Worm (Caenorhabditis elegans) whole organism, mixed stage, embryonic: ENCODE measurements around the gene F54D12.7.

ENCODE experiments used
- M03D4.4 ChIP-seq: sonication (generic microtip); optimal IDR thresholded peaks from 2 replicates; lab custom pipeline; 2017; ENCODE audit warnings: mild to moderate bottlenecking, missing genetic modification characterization, missing compliant biosample characterization
- bed-3 ChIP-seq: fragments of 200-800 bp; sonication (Bioruptor generic); optimal IDR thresholded peaks from 3 replicates; lab custom pipeline; 2018; ENCODE audit warnings: mild to moderate bottlenecking, missing genetic modification characterization, moderate library complexity, missing compliant biosample characterization
- ceh-39 ChIP-seq: fragments of 150-350 bp; optimal IDR thresholded peaks from 2 replicates; lab custom pipeline; 2014; ENCODE audit warnings: missing biosample characterization, missing genetic modification characterization
- ces-1 ChIP-seq: fragments of 150-350 bp; optimal IDR thresholded peaks from 2 replicates; lab custom pipeline; 2014; ENCODE audit warnings: missing biosample characterization, missing genetic modification reagents, missing genetic modification characterization
- cnd-1 ChIP-seq: fragments of 200-800 bp; sonication (Bioruptor generic); optimal IDR thresholded peaks from 2 replicates; lab custom pipeline; 2018; ENCODE audit warnings: mild to moderate bottlenecking, missing genetic modification characterization, missing compliant biosample characterization
- drap-1 ChIP-seq: fragments of 200-800 bp; sonication (Bioruptor generic); optimal IDR thresholded peaks from 3 replicates; lab custom pipeline; 2018; ENCODE audit warnings: mild to moderate bottlenecking, missing genetic modification characterization, missing compliant biosample characterization
- elt-1 ChIP-seq: sonication (generic microtip); optimal IDR thresholded peaks from 2 replicates; lab custom pipeline; 2017; ENCODE audit warnings: missing genetic modification characterization, mild to moderate bottlenecking, missing compliant biosample characterization, antibody characterized with exemption, moderate library complexity, borderline replicate concordance; ENCODE audit not compliant: insufficient read depth
- flh-1 ChIP-seq: fragments of 200-800 bp; sonication (Bioruptor generic); optimal IDR thresholded peaks from 2 replicates; lab custom pipeline; 2018; ENCODE audit warnings: mild to moderate bottlenecking, missing genetic modification characterization, moderate library complexity, missing compliant biosample characterization
- ham-2 ChIP-seq: fragments of 200-800 bp; sonication (Bioruptor generic); optimal IDR thresholded peaks from 2 replicates; lab custom pipeline; 2018; ENCODE audit warnings: mild to moderate bottlenecking, missing genetic modification characterization, missing compliant biosample characterization
- hlh-1 ChIP-seq: fragments of 150-350 bp; optimal IDR thresholded peaks from 2 replicates; lab custom pipeline; 2014; ENCODE audit warnings: missing biosample characterization, missing genetic modification reagents, missing genetic modification characterization
- lin-13 ChIP-seq: fragments of 150-350 bp; optimal IDR thresholded peaks from 2 replicates; lab custom pipeline; 2014; ENCODE audit warnings: missing biosample characterization, missing genetic modification characterization
- lin-32 ChIP-seq: fragments of 200-800 bp; sonication (Bioruptor generic); optimal IDR thresholded peaks from 2 replicates; lab custom pipeline; 2018; ENCODE audit warnings: mild to moderate bottlenecking, missing genetic modification characterization, missing compliant biosample characterization
- lsy-2 ChIP-seq: fragments of 150-350 bp; optimal IDR thresholded peaks from 2 replicates; lab custom pipeline; 2014; ENCODE audit warnings: missing biosample characterization, missing genetic modification characterization
- mab-5 ChIP-seq: fragments of 150-350 bp; optimal IDR thresholded peaks from 2 replicates; lab custom pipeline; 2014; ENCODE audit warnings: missing biosample characterization, missing genetic modification characterization
- mep-1 ChIP-seq: fragments of 150-350 bp; optimal IDR thresholded peaks from 2 replicates; lab custom pipeline; 2017; ENCODE audit warnings: missing biosample characterization, missing genetic modification reagents, missing genetic modification characterization, inconsistent platforms
- mls-2 ChIP-seq: sonication (generic microtip); optimal IDR thresholded peaks from 2 replicates; lab custom pipeline; 2016; ENCODE audit warnings: mild to moderate bottlenecking, missing genetic modification characterization, moderate library complexity, missing compliant biosample characterization
- nhr-12 ChIP-seq: fragments of 150-350 bp; optimal IDR thresholded peaks from 2 replicates; lab custom pipeline; 2014; ENCODE audit warnings: missing biosample characterization, missing genetic modification characterization
- nhr-2 ChIP-seq: fragments of 150-350 bp; optimal IDR thresholded peaks from 2 replicates; lab custom pipeline; 2014; ENCODE audit warnings: missing biosample characterization, missing genetic modification characterization
- nhr-237 ChIP-seq: fragments of 150-350 bp; optimal IDR thresholded peaks from 2 replicates; lab custom pipeline; 2014; ENCODE audit warnings: missing biosample characterization, missing genetic modification characterization
- nhr-28 ChIP-seq: fragments of 150-350 bp; optimal IDR thresholded peaks from 2 replicates; lab custom pipeline; 2014; ENCODE audit warnings: missing biosample characterization, missing genetic modification characterization
- nhr-76 ChIP-seq: sonication (generic microtip); optimal IDR thresholded peaks from 2 replicates; lab custom pipeline; 2017; ENCODE audit warnings: missing biosample characterization, missing genetic modification characterization
- pha-4 ChIP-seq: fragments of 150-350 bp; optimal IDR thresholded peaks from 2 replicates; lab custom pipeline; 2018; ENCODE audit warnings: missing biosample characterization, missing genetic modification reagents, missing genetic modification characterization
- sem-2 ChIP-seq: fragments of 200-800 bp; sonication (Bioruptor generic); optimal IDR thresholded peaks from 2 replicates; lab custom pipeline; 2018; ENCODE audit warnings: mild to moderate bottlenecking, missing genetic modification characterization, missing compliant biosample characterization
- sptf-1 ChIP-seq: sonication (generic microtip); optimal IDR thresholded peaks from 2 replicates; lab custom pipeline; 2017; ENCODE audit warnings: mild to moderate bottlenecking, missing genetic modification characterization, moderate library complexity, missing compliant biosample characterization
- tbx-8 ChIP-seq: fragments of 200-800 bp; sonication (Bioruptor generic); optimal IDR thresholded peaks from 2 replicates; lab custom pipeline; 2018; ENCODE audit warnings: mild to moderate bottlenecking, missing genetic modification characterization, moderate library complexity, missing compliant biosample characterization
- unc-120 ChIP-seq: sonication (generic microtip); optimal IDR thresholded peaks from 2 replicates; lab custom pipeline; 2017; ENCODE audit warnings: missing genetic modification characterization, missing compliant biosample characterization; ENCODE audit not compliant: poor library complexity, severe bottlenecking
- unc-39 ChIP-seq: fragments of 150-350 bp; optimal IDR thresholded peaks from 2 replicates; lab custom pipeline; 2014; ENCODE audit warnings: missing biosample characterization, missing genetic modification characterization
- unc-62 ChIP-seq: fragments of 150-350 bp; optimal IDR thresholded peaks from 2 replicates; lab custom pipeline; 2014; ENCODE audit warnings: missing biosample characterization, missing genetic modification reagents, missing genetic modification characterization
- ztf-11 ChIP-seq: fragments of 150-350 bp; optimal IDR thresholded peaks from 2 replicates; lab custom pipeline; 2014; ENCODE audit warnings: missing biosample characterization, missing genetic modification characterization

F54D12.7 gene

DNA sequence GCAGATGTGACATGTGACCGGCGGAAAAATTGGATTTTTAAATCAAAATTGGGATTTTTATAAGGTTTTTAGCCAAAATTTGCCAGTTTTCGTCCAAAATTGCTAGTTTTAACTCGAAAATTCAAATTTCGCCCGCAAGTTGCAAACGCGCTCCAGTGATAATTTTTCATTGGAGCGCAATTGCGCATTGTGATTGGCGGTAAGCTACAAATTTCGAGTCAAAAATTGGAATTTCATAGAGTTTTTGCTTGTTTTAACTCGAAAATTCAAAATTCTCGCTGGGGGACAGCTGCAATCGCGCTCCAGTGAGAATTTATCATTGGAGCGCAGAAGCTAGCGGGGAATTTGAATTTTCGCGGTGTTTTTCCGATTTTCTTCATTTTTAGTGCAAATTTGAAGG, 15.9 kb downstream of the F54D12.7 start:
- no peak for TF ChIP-seq nhr-28
- TF ChIP-seq tbx-8 (GFP tag; lab: Kevin White, UChicago) = no peak
- TF ChIP-seq unc-62 (GFP tag; lab: Kevin White, UChicago) = no peak
- TF ChIP-seq elt-1 = no peak
- TF ChIP-seq sptf-1 (tag; lab: Kevin White, UChicago) = no peak
- no peak for TF ChIP-seq hlh-1 (tag; lab: Kevin White, UChicago)
- TF ChIP-seq M03D4.4 (tag; lab: Kevin White, UChicago) = no peak

DNA sequence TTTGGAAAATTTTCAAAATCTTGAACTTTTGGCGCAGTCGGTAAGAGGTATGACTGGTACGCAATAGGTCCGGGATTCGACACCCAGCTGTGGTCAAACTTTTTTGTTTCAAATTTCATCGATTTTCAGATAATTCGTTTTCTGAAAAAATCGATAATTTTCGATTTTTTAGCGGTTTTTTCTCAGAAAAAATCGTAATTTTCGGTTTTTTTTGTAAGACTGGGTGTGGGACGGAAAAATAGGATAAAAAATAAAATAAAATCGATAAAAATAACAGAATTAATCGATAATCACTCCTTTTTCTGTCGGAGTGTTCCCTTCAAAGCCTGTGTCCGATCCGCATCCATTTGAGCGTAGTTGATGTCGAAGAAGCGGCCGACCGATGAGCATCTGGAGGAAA, 16.4 kb downstream of the F54D12.7 start:
- TF ChIP-seq drap-1 (GFP tag; lab: Kevin White, UChicago) (no peak), nhr-12 (tag; lab: Kevin White, UChicago) (no peak), sem-2 (GFP tag; lab: Kevin White, UChicago) (no peak), lin-13 (tag; lab: Kevin White, UChicago) (no peak), tbx-8 (GFP tag; lab: Kevin White, UChicago) (no peak), unc-120 (tag; lab: Kevin White, UChicago) (no peak), cnd-1 (tag; lab: Kevin White, UChicago) (no peak), nhr-2 (no peak), lsy-2 (tag; lab: Kevin White, UChicago) (no peak), ham-2 (no peak), bed-3 (GFP tag; lab: Kevin White, UChicago) (no peak), flh-1 (GFP tag; lab: Kevin White, UChicago) (no peak), ztf-11 (no peak), nhr-237 (tag; lab: Kevin White, UChicago) (no peak), mep-1 (tag; lab: Kevin White, UChicago) (no peak), unc-39 (tag; lab: Kevin White, UChicago) (no peak), mab-5 (tag; lab: Kevin White, UChicago) (no peak), ces-1 (GFP tag; lab: Kevin White, UChicago) (no peak), elt-1 (no peak), hlh-1 (tag; lab: Kevin White, UChicago) (no peak)

DNA sequence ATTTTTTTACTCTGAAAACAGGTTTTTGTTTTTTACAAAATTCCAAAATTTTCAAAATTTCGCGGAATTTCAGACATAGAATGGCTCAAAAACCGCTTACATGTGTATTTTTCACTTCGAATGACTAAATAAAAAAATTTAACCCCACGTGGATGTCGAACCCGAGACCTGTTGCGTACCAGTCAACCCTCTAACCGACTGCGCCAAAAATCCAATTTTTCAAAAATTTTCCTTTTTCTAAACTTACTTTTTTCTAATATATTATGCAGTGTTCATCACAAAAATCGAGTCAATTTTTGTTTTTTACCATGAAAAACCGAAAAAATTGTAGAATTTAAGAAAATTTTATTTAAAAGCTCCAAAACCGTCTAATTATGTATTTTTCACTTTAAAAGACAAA, 19.2 kb downstream of the F54D12.7 start:
- no peak for TF ChIP-seq pha-4 (tag; lab: Kevin White, UChicago)
- TF ChIP-seq unc-39 (tag; lab: Kevin White, UChicago) = no peak
- no peak for TF ChIP-seq elt-1
- no peak for TF ChIP-seq ham-2
- TF ChIP-seq nhr-237 (tag; lab: Kevin White, UChicago) = no peak
- no peak for TF ChIP-seq lin-13 (tag; lab: Kevin White, UChicago)
- TF ChIP-seq ztf-11 = no peak
- TF ChIP-seq sem-2 (GFP tag; lab: Kevin White, UChicago) = no peak
- no peak for TF ChIP-seq nhr-12 (tag; lab: Kevin White, UChicago)

DNA sequence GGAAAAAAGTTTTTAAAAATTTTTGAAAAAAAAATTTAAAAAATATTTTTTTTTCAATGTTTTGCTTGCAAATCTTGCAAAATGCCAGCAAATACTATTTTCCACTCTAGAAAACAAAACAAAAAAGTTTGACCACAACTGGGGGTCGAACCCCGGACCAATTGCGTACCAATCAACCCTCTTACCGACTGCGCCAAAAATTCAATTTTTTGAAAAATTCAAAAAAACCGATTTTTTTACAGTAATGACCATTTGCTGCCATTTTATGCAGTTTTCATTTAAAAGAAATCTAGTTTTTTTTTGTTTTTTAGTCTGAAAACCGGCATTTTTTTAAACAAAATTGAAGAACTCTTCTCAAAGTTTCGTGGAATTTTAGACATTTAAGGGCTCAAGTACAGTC, 22.8 kb downstream of the F54D12.7 start:
- no peak for TF ChIP-seq sem-2 (GFP tag; lab: Kevin White, UChicago)
- TF ChIP-seq unc-62 (GFP tag; lab: Kevin White, UChicago) = no peak
- no peak for TF ChIP-seq unc-120 (tag; lab: Kevin White, UChicago)
- no peak for TF ChIP-seq sptf-1 (tag; lab: Kevin White, UChicago)
- no peak for TF ChIP-seq lin-32
- TF ChIP-seq mab-5 (tag; lab: Kevin White, UChicago) = no peak
- no peak for TF ChIP-seq drap-1 (GFP tag; lab: Kevin White, UChicago)
- no peak for TF ChIP-seq nhr-2
- TF ChIP-seq cnd-1 (tag; lab: Kevin White, UChicago) = no peak
- TF ChIP-seq mls-2 (tag; lab: Kevin White, UChicago) = no peak

DNA sequence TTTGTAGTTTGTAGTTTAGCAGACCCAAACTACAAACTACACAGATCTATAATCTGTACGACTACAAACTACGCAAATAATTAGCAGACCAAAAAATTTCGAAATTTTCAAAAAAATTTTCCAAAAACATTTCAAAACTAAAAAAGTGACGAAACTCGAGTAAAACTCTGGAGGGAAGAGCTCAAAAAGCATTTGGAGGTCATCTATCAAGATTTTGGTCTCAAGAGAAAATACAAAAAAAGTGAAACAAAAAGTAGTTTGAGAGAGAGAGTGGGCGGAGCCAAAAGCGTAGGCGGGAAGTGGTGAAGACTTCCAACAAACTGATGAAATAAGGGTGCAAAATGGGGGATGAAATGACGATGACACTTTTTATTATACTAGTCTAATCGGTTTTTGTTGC, 24.9 kb downstream of the F54D12.7 start:
- no peak for TF ChIP-seq nhr-28
- no peak for TF ChIP-seq elt-1
- TF ChIP-seq nhr-76 = no peak
- TF ChIP-seq nhr-2 = no peak
- no peak for TF ChIP-seq ceh-39 (tag; lab: Kevin White, UChicago)
- TF ChIP-seq sem-2 (GFP tag; lab: Kevin White, UChicago) = no peak
- no peak for TF ChIP-seq pha-4 (tag; lab: Kevin White, UChicago)
- TF ChIP-seq nhr-12 (tag; lab: Kevin White, UChicago) = no peak
- TF ChIP-seq ham-2 = no peak
- no peak for TF ChIP-seq ztf-11
- TF ChIP-seq lin-13 (tag; lab: Kevin White, UChicago) = no peak
- no peak for TF ChIP-seq ces-1 (GFP tag; lab: Kevin White, UChicago)
- TF ChIP-seq unc-62 (GFP tag; lab: Kevin White, UChicago) = no peak
